Worm (Caenorhabditis elegans) whole organism, midembryonic: ENCODE measurements around the gene Y25C1A.7.

ENCODE experiments used
- T22C8.4 ChIP-seq: fragments of 200-800 bp; sonication (Bioruptor generic); IDR thresholded peaks from 2 replicates; pipeline ENCODE4 v1.3.6; 2022; ENCODE audit warnings: missing genetic modification characterization, missing compliant biosample characterization
- flt-1 ChIP-seq: fragments of 200-800 bp; sonication (Bioruptor generic); IDR thresholded peaks from 2 replicates; pipeline ENCODE4 v1.3.6; 2022; ENCODE audit warnings: missing genetic modification characterization, missing compliant biosample characterization
- med-1 ChIP-seq: sonication (generic microtip); optimal IDR thresholded peaks from 2 replicates; lab custom pipeline; 2017; ENCODE audit warnings: missing genetic modification characterization, mild to moderate bottlenecking, missing compliant biosample characterization, antibody characterized with exemption, missing genetic modification reagents; ENCODE audit not compliant: insufficient read depth
- tab-1 ChIP-seq: fragments of 200-800 bp; sonication (Bioruptor generic); IDR thresholded peaks from 2 replicates; pipeline ENCODE4 v1.3.6; 2022; ENCODE audit warnings: missing genetic modification characterization, missing compliant biosample characterization

- TF ChIP-seq tab-1 (GFP tag; lab: Robert Waterston, UW) (no peak), T22C8.4 (GFP tag; lab: Robert Waterston, UW) (peak; percentile 41), flt-1 (no peak), med-1 (GFP tag; lab: Kevin White, UChicago) (no peak)
Measured at ce11 chrII:3062876-3063275, 8.0 kb downstream of the Y25C1A.7 start.
